Worm (Caenorhabditis elegans) whole organism, L2 larva: ENCODE data around the gene cdc-48.2.
A peak's percentile ranks its signal among the peaks of the same experiment; 100 is the strongest.

Source experiments
- ama-1 ChIP-seq: fragments of 150-350 bp; optimal IDR thresholded peaks from 2 replicates; lab custom pipeline; 2018; ENCODE audit warnings: inconsistent platforms
- elt-3 ChIP-seq: sonication (generic microtip); optimal IDR thresholded peaks from 2 replicates; lab custom pipeline; 2017; ENCODE audit warnings: missing biosample characterization, missing genetic modification characterization
- nhr-11 ChIP-seq: fragments of 150-350 bp; optimal IDR thresholded peaks from 2 replicates; lab custom pipeline; 2014; ENCODE audit warnings: missing biosample characterization, missing genetic modification characterization
- nhr-25 ChIP-seq: fragments of 150-350 bp; sonication (generic microtip); optimal IDR thresholded peaks from 3 replicates; lab custom pipeline; 2014; ENCODE audit warnings: missing biosample characterization, missing genetic modification characterization
- nhr-6 ChIP-seq: fragments of 150-350 bp; optimal IDR thresholded peaks from 2 replicates; lab custom pipeline; 2014; ENCODE audit warnings: missing biosample characterization, missing genetic modification characterization
- peb-1 ChIP-seq: fragments of 150-350 bp; optimal IDR thresholded peaks from 2 replicates; lab custom pipeline; 2014; ENCODE audit warnings: missing biosample characterization, missing genetic modification characterization
- unc-55 ChIP-seq: fragments of 150-350 bp; sonication (generic microtip); optimal IDR thresholded peaks from 3 replicates; lab custom pipeline; 2014; ENCODE audit warnings: missing biosample characterization, missing genetic modification reagents, missing genetic modification characterization

DNA sequence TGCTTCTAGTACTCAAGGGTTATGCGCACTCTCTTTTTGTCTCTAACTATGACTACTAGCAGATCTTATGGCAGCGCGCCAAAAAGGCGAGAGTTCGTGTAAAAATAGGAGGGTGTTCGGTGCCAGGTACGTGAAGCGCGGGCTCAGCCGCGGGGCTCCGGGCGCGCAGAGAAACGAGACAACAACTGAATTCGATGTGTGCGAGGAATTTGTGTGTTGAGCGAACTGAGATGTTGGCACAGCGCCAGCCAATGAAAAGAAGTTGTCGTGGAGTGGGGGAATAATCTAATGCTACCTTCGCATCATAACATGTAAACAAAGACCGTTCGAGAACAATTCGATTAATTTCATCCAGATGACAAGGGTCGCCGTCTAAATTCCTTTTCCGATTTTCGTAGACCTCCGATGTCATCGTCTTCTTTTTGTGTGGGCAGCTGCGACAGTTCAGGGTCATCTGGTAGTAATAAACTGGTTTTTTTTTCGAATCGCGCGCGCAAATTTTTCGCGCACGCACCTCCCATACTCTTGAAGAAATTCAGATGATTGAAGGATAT is 6.8 kb upstream of the cdc-48.2 start:
- TF ChIP-seq nhr-25 (peak; percentile 80), nhr-6 (tag; lab: Kevin White, UChicago) (no peak), elt-3 (tag; lab: Kevin White, UChicago) (no peak), ama-1 (peak; percentile 10), unc-55 (GFP tag; lab: Kevin White, UChicago) (peak; percentile 76), peb-1 (tag; lab: Kevin White, UChicago) (no peak), nhr-11 (tag; lab: Kevin White, UChicago) (no peak)
